Worm (Caenorhabditis elegans) whole organism, L3 larva: ENCODE measurements around the gene str-229.
A peak's percentile ranks its signal among the peaks of the same experiment; 100 is the strongest.

Experiments used
- R02D3.7 ChIP-seq: fragments of 150-350 bp; optimal IDR thresholded peaks from 2 replicates; lab custom pipeline; 2014; ENCODE audit warnings: missing biosample characterization, missing genetic modification characterization
- aly-2 ChIP-seq: fragments of 150-350 bp; optimal IDR thresholded peaks from 2 replicates; lab custom pipeline; 2014; ENCODE audit warnings: missing biosample characterization, missing genetic modification characterization
- ama-1 ChIP-seq: fragments of 150-350 bp; optimal IDR thresholded peaks from 2 replicates; lab custom pipeline; 2018
- ceh-16 ChIP-seq: sonication (generic microtip); optimal IDR thresholded peaks from 2 replicates; lab custom pipeline; 2017; ENCODE audit warnings: missing biosample characterization, missing genetic modification characterization
- ceh-28 ChIP-seq: fragments of 150-350 bp; optimal IDR thresholded peaks from 2 replicates; lab custom pipeline; 2014; ENCODE audit warnings: missing biosample characterization, missing genetic modification reagents, missing genetic modification characterization
- ceh-82 ChIP-seq: fragments of 150-350 bp; optimal IDR thresholded peaks from 2 replicates; lab custom pipeline; 2014; ENCODE audit warnings: missing biosample characterization, missing genetic modification characterization
- elt-1 ChIP-seq: fragments of 150-350 bp; optimal IDR thresholded peaks from 2 replicates; lab custom pipeline; 2014; ENCODE audit warnings: missing biosample characterization, missing genetic modification characterization
- elt-3 ChIP-seq, 3 experiments: fragments of 150-350 bp in 1 of 3; sonication (generic microtip) in 2 of 3; optimal IDR thresholded peaks; 2 replicates in 2 of 3; 4 replicates in 1 of 3; lab custom pipeline; 2014 to 2017; ENCODE audit warnings: missing biosample characterization in 3 of 3, missing genetic modification characterization in 3 of 3
- fkh-2 ChIP-seq: fragments of 150-350 bp; optimal IDR thresholded peaks from 2 replicates; lab custom pipeline; 2014; ENCODE audit warnings: missing biosample characterization, missing genetic modification reagents, missing genetic modification characterization
- fos-1 ChIP-seq: fragments of 150-350 bp; optimal IDR thresholded peaks from 2 replicates; lab custom pipeline; 2014; ENCODE audit warnings: missing biosample characterization, missing genetic modification characterization
- hmg-11 ChIP-seq: sonication (generic microtip); optimal IDR thresholded peaks from 2 replicates; lab custom pipeline; 2016; ENCODE audit warnings: missing genetic modification characterization, missing compliant biosample characterization
- jun-1 ChIP-seq: fragments of 150-350 bp; optimal IDR thresholded peaks from 2 replicates; lab custom pipeline; 2014; ENCODE audit warnings: missing biosample characterization, missing genetic modification reagents, missing genetic modification characterization
- lin-15B ChIP-seq: fragments of 150-350 bp; optimal IDR thresholded peaks from 2 replicates; lab custom pipeline; 2014; ENCODE audit warnings: missing biosample characterization, missing genetic modification characterization
- lin-39 ChIP-seq: fragments of 150-350 bp; optimal IDR thresholded peaks from 2 replicates; lab custom pipeline; 2018; ENCODE audit warnings: missing biosample characterization, missing genetic modification reagents, missing genetic modification characterization
- nfya-1 ChIP-seq: sonication (generic microtip); optimal IDR thresholded peaks from 2 replicates; lab custom pipeline; 2017; ENCODE audit warnings: missing genetic modification characterization, mild to moderate bottlenecking, missing compliant biosample characterization, antibody characterized with exemption, moderate library complexity; ENCODE audit not compliant: insufficient read depth
- nhr-11 ChIP-seq: fragments of 150-350 bp; optimal IDR thresholded peaks from 2 replicates; lab custom pipeline; 2014; ENCODE audit warnings: missing biosample characterization, missing genetic modification characterization
- nhr-23 ChIP-seq: fragments of 150-350 bp; optimal IDR thresholded peaks from 2 replicates; lab custom pipeline; 2014; ENCODE audit warnings: missing biosample characterization, missing genetic modification reagents, missing genetic modification characterization
- nhr-237 ChIP-seq: fragments of 150-350 bp; optimal IDR thresholded peaks from 2 replicates; lab custom pipeline; 2014; ENCODE audit warnings: missing biosample characterization, missing genetic modification characterization
- nhr-25 ChIP-seq: sonication (generic microtip); optimal IDR thresholded peaks from 2 replicates; lab custom pipeline; 2017; ENCODE audit warnings: missing biosample characterization, missing genetic modification characterization
- nhr-43 ChIP-seq: sonication (generic microtip); optimal IDR thresholded peaks from 2 replicates; lab custom pipeline; 2016; ENCODE audit warnings: mild to moderate bottlenecking, missing genetic modification characterization, missing compliant biosample characterization; ENCODE audit not compliant: poor library complexity, severe bottlenecking
- nhr-67 ChIP-seq: fragments of 150-350 bp; optimal IDR thresholded peaks from 2 replicates; lab custom pipeline; 2014; ENCODE audit warnings: missing biosample characterization, missing genetic modification characterization
- nhr-76 ChIP-seq: fragments of 150-350 bp; sonication (generic microtip); optimal IDR thresholded peaks from 5 replicates; lab custom pipeline; 2014; ENCODE audit warnings: missing biosample characterization, missing genetic modification characterization
- nhr-77 ChIP-seq: fragments of 150-350 bp; optimal IDR thresholded peaks from 2 replicates; lab custom pipeline; 2014; ENCODE audit warnings: missing biosample characterization, missing genetic modification characterization
- skn-1 ChIP-seq: fragments of 150-350 bp; optimal IDR thresholded peaks from 2 replicates; lab custom pipeline; 2014; ENCODE audit warnings: missing biosample characterization, missing genetic modification characterization
- snpc-4 ChIP-seq: fragments of 150-350 bp; optimal IDR thresholded peaks from 2 replicates; lab custom pipeline; 2014; ENCODE audit warnings: missing biosample characterization, missing genetic modification characterization
- unc-39 ChIP-seq: sonication (generic microtip); optimal IDR thresholded peaks from 4 replicates; lab custom pipeline; 2017; ENCODE audit warnings: missing biosample characterization, missing genetic modification characterization
- ztf-11 ChIP-seq: fragments of 150-350 bp; optimal IDR thresholded peaks from 2 replicates; lab custom pipeline; 2014; ENCODE audit warnings: missing biosample characterization, missing genetic modification characterization

str-229 gene

DNA sequence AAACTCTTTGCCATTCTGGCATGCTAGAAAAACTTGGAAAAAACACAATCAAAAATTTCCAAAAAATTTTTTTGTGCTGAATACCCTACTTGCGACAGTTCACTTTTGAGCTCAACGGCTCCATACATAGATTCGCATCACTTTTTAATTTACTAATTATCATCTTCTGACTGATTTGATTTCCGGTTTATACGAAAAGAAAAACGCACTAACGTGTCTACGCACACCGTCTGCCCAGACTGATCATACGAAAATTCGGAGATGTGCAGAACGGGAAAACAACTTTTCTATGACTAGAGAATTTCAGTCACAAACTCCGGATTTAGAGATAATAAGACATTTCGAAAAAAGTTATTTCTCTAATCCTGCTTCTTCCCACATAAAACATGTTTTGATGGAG is 17.8 kb downstream of the str-229 start:
- TF ChIP-seq elt-3 (tag; optimal IDR thresholded peaks at IDR 0.05; lab: Kevin White, UChicago) (no peak), nhr-43 (no peak), unc-39 (tag; lab: Kevin White, UChicago) (no peak)

DNA sequence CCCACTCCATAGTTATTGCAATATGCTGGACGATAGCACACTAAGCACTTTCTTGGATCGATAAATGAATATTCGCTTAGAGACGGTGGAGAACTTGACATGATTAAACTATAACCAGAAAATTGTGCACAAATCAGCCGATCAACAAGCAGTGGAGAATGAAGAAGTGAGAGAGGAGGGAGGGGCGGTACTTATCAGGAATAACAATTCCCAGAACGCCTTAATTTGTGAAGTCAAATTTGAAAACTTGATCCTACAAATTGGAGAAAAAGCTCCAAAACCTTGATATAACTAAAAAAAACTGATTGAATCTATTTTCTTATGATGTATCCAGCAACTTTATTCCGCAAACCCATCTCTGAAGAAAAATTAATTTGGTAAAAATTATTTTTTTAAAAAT is 24.1 kb downstream of the str-229 start, which contains the start of gene nhr-159:
nhr-159 (minus strand) TSS at position 101 of the 400 bp plus-strand sequence.
- TF ChIP-seq nhr-25 (no peak), ceh-28 (tag; lab: Kevin White, UChicago) (no peak), R02D3.7 (tag; lab: Kevin White, UChicago) (no peak), nhr-237 (no peak), ceh-16 (tag; lab: Kevin White, UChicago) (no peak), hmg-11 (tag; lab: Kevin White, UChicago) (no peak), ztf-11 (no peak), ama-1 (lab: Kevin White, UChicago) (no peak), lin-39 (tag; lab: Kevin White, UChicago) (no peak), fos-1 (tag; lab: Kevin White, UChicago) (no peak)
- TF ChIP-seq, all 47 proteins: peak for 0

DNA sequence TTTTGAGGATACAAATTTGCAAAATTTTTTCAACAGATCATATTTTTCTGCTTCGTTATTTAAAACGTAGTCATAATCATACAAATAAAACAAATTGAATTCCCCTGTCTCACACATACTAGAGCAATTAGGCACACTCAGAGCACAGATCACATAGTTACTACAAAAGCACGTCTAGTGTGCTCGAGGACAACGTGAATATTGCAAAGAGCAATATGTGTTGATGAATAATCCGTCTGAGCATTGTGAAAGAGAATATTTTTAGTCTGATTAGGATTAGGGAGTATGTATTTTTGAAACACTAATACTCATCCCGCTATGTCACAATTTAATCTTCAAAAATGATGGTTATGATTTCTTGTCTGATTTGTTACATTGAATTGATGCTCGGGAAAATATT is 25.1 kb downstream of the str-229 start:
- no peak for TF ChIP-seq fkh-2
- no peak for TF ChIP-seq nhr-67 (tag; lab: Kevin White, UChicago)
- no peak for TF ChIP-seq ama-1 (lab: Kevin White, UChicago)
- TF ChIP-seq, all 47 proteins: peak for 0

DNA sequence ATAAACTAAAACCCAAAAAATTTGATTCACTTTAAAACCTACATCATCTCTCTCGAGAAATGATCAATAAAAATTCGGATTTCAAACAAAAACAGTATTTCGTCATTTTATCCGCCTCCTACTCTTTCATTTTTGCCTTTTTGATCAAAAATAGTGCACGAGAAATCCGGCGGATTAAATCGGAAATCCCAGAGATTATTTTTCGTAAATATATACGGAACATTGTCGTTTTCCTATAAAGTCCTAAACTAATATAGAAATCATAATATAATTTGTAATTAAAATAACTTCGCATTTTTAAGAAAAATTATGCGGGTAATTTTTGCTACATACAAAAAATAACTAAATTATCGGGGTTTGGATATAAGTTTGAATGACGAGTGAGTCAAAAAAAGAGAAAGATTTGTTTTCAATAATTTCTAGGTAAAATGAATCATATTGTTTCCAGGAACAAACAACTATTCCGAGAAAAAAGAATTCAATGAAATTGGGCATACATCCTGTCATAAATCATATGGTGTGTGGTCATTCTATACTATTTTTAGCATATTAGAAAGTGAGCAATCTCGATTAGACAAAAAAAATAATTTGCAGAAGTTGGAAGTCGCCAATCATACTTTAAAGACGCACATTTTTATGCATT is 28.1 kb downstream of the str-229 start, which contains the start of gene nhr-158:
nhr-158 (minus strand) TSS at position 51 of the 643 bp plus-strand sequence.
- no peak for TF ChIP-seq ceh-28 (tag; lab: Kevin White, UChicago)
- peak; percentile 6 for TF ChIP-seq skn-1

DNA sequence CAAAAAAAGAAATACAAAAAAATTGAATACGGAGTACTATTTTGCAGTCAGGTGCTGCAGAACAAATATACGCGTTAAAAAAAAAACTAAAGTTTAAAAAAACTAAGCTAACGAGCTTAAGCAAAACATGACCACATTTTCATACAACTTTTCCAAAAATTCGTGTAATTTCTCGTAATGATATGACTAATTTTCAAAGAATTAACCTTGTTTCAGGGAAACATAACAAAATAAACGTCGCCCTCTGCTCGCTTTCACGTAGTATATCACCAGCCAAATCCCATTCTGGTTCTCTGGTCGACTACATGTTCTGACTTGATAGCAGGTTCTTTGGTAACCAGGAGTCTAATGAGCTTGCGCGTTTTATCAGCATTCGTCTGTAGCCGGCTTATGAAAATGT is 32.0 kb downstream of the str-229 start:
- TF ChIP-seq nhr-11 (tag; lab: Kevin White, UChicago) (peak; percentile 81), snpc-4 (tag; lab: Kevin White, UChicago) (no peak), elt-1 (no peak)

DNA sequence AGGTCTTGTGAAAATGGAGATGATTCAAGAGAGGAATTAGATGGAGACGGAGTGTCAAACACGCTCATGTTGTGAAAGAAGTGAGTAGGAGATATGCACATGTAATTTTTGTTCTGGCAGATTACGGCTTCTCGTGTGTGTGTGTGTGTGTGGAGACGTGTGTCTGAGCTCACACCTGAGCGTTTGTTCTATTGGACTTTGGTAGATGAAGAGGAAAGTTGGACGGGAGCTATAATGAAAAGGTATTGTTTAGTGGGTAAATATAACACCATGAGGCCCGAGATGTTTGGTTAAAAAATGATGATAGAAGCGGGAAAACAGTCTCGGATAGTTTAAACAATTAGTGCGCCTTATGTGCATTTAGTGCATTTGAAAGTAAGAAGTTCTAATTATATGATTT is 33.5 kb downstream of the str-229 start, which contains the start of gene nhr-157:
nhr-157 (minus strand) TSS at position 101 of the 400 bp plus-strand sequence.
- TF ChIP-seq elt-3 (tag; optimal IDR thresholded peaks at IDR 0.05; lab: Kevin White, UChicago): no peak
- no peak for TF ChIP-seq ceh-82 (tag; lab: Kevin White, UChicago)
- no peak for TF ChIP-seq aly-2 (tag; lab: Kevin White, UChicago)
- TF ChIP-seq lin-39 (tag; lab: Kevin White, UChicago): no peak
- TF ChIP-seq nhr-25: no peak
- no peak for TF ChIP-seq nhr-23 (tag; lab: Kevin White, UChicago)
- TF ChIP-seq ceh-16 (tag; lab: Kevin White, UChicago): no peak
- TF ChIP-seq, all 47 proteins: peak for 0

DNA sequence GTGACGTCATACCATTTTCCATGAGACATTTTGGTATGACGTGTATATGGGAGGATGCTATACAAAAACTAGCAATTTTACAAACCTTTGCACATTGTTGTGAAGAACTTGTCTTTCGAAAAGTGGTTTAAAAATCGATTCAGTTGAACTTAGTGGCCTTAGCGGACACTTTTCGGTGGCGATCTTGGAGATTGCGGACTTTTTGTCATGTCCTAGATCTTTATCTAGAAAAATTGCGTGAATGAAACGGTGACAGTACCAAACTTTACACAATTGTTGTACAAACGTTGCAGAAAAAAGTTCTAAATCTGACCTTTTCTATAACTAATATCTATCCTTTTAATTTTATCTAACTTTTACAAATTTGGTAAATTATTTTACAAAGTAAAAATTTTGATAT is 37.1 kb downstream of the str-229 start:
- TF ChIP-seq nhr-25 (peak; percentile 42), aly-2 (tag; lab: Kevin White, UChicago) (no peak), nhr-77 (tag; lab: Kevin White, UChicago) (no peak), elt-1 (peak; percentile 58), nhr-23 (tag; lab: Kevin White, UChicago) (no peak), nhr-76 (tag; lab: Kevin White, UChicago) (no peak)

DNA sequence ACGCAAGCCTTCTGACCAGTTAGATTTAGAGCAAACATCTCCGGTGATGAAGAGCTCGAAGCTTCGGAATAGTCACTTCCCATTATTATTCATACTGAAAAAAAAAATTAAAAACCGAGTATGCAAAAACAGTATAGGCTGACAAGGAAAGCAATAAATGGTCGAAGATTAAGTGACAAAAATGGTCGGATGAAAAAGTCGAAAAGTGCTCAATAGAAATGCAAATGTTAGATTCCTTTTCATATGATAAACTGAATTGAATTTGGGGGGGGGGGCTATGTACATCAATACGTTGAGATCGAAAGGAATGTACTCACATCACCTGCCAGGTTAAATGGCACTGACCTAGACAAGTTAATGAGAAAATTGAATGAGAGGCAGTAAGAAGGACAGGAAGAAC is 39.5 kb downstream of the str-229 start, which contains the start of gene nhr-187:
nhr-187 (minus strand) TSS at position 101 of the 400 bp plus-strand sequence.
- TF ChIP-seq lin-15B (no peak), nhr-76 (tag; lab: Kevin White, UChicago) (no peak), nfya-1 (tag; lab: Kevin White, UChicago) (no peak), hmg-11 (tag; lab: Kevin White, UChicago) (no peak), jun-1 (no peak)
